Worm (Caenorhabditis elegans) whole organism, L1 larva: Measurements from ENCODE around the gene F14F7.4.

Experiments used
- dpl-1 ChIP-seq, 3 experiments: fragments of 150-350 bp in 2 of 3; sonication (generic microtip) in 1 of 3; optimal IDR thresholded peaks; 2 replicates each; lab custom pipeline; 2014 to 2017; ENCODE audit warnings: missing biosample characterization in 3 of 3, missing genetic modification characterization in 3 of 3, missing genetic modification reagents in 3 of 3
- elt-3 ChIP-seq, 6 experiments: fragments of 150-350 bp in 1 of 6; sonication (generic microtip); optimal IDR thresholded peaks; 2 replicates each; lab custom pipeline; 2017 to 2018; ENCODE audit warnings: missing biosample characterization in 6 of 6, missing genetic modification characterization in 6 of 6, inconsistent platforms in 1 of 6
- lir-3 ChIP-seq: sonication (generic microtip); optimal IDR thresholded peaks from 2 replicates; lab custom pipeline; 2016; ENCODE audit warnings: mild to moderate bottlenecking, missing genetic modification characterization, moderate library complexity, missing compliant biosample characterization; ENCODE audit not compliant: poor library complexity

DNA sequence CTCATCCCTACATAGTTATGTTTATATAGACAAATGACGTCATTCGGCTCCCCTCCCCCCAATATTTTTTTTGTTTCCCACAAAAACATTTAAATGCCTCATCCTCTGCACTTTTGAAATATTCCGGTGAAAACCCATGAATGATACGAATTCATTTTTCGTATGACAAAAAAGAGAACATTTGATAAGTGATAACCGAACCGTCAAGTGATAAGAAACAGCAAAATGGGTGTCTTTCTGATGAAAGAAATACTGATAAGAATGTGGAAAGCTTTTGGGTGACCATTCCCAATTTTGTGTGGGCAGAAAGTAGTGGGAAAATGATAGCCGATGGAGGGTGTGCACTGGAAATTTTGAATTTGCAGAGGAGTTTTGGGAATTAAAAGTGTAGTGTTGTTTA, 29.8 kb upstream of the F14F7.4 start:
- TF ChIP-seq lir-3 (tag; lab: Kevin White, UChicago) (no peak), dpl-1 (GFP tag; optimal IDR thresholded peaks at IDR 0.05; lab: Kevin White, UChicago) (no peak), elt-3 (tag; optimal IDR thresholded peaks at IDR 0.05; lab: Kevin White, UChicago) (no peak)
